Worm (Caenorhabditis elegans): ENCODE results near the gene sulp-5.

sulp-5 gene

ce11 chrV:11860375-11860774 is 19.5 kb upstream of the sulp-5 start, which contains the start of gene R13H4.5:
Gene R13H4.5 (plus strand): TSS chrV:11860675.
- TF ChIP-seq ceh-82 (tag; optimal IDR thresholded peaks at IDR 0.05) (no peak), ztf-11 (tag; optimal IDR thresholded peaks at IDR 0.05) (no peak), mbf-1 (tag; optimal IDR thresholded peaks at IDR 0.05) (no peak), nhr-23 (tag; optimal IDR thresholded peaks at IDR 0.05) (no peak), alr-1 (tag; optimal IDR thresholded peaks at IDR 0.05) (no peak), nhr-6 (tag; optimal IDR thresholded peaks at IDR 0.05) (no peak), nhr-21 (tag; optimal IDR thresholded peaks at IDR 0.05) (no peak), lin-39 (tag; optimal IDR thresholded peaks at IDR 0.05) (no peak), zag-1 (tag; optimal IDR thresholded peaks at IDR 0.05) (no peak), sma-9 (GFP tag; optimal IDR thresholded peaks at IDR 0.05) (no peak), sma-9 (tag; optimal IDR thresholded peaks at IDR 0.05) (no peak), ceh-16 (tag; optimal IDR thresholded peaks at IDR 0.05) (no peak), blmp-1 (tag; optimal IDR thresholded peaks at IDR 0.05; ENCODE audit: insufficient read depth) (no peak), egl-27 (tag; optimal IDR thresholded peaks at IDR 0.05) (no peak), skn-1 (tag; optimal IDR thresholded peaks at IDR 0.05) (no peak), unc-55 (GFP tag; optimal IDR thresholded peaks at IDR 0.05) (peak; percentile 19), ztf-1 (GFP tag; conservative IDR thresholded peaks at IDR 0.05) (0 out of 2 replicates have a peak, but pooled peaks have one; percentile 35), lin-13 (GFP tag; optimal IDR thresholded peaks at IDR 0.05) (no peak)

- TF ChIP-seq lsy-2 (tag; optimal IDR thresholded peaks at IDR 0.05): peak in 1 of 2 experiments; percentile 20
- no peak for TF ChIP-seq nhr-237 (tag; optimal IDR thresholded peaks at IDR 0.05)
- no peak for TF ChIP-seq mab-5 (tag; optimal IDR thresholded peaks at IDR 0.05)
- TF ChIP-seq crh-2 (tag; optimal IDR thresholded peaks at IDR 0.05): no peak
- TF ChIP-seq ceh-82 (tag; optimal IDR thresholded peaks at IDR 0.05): no peak
- TF ChIP-seq ceh-16 (tag; optimal IDR thresholded peaks at IDR 0.05): no peak
- no peak for TF ChIP-seq peb-1 (tag; optimal IDR thresholded peaks at IDR 0.05)
- no peak for TF ChIP-seq nhr-129 (tag; optimal IDR thresholded peaks at IDR 0.05)
- TF ChIP-seq lin-13 (GFP tag; optimal IDR thresholded peaks at IDR 0.05): no peak
- no peak for TF ChIP-seq ama-1 (optimal IDR thresholded peaks at IDR 0.05)
- peak; percentile 63 for TF ChIP-seq fos-1 (tag; optimal IDR thresholded peaks at IDR 0.05)
- TF ChIP-seq nhr-21 (tag; optimal IDR thresholded peaks at IDR 0.05): peak; percentile 29
- TF ChIP-seq ztf-11 (tag; optimal IDR thresholded peaks at IDR 0.05): no peak
- peak; percentile 27 for TF ChIP-seq sma-9 (GFP tag; optimal IDR thresholded peaks at IDR 0.05)
- TF ChIP-seq sma-9 (tag; optimal IDR thresholded peaks at IDR 0.05): no peak
- no peak for TF ChIP-seq nhr-10 (tag; optimal IDR thresholded peaks at IDR 0.05)
These were observed 17.8 kb upstream of the sulp-5 start for ce11 chrV:11861880-11862544.

- no peak for TF ChIP-seq ceh-16 (tag; optimal IDR thresholded peaks at IDR 0.05)
- TF ChIP-seq ztf-11 (tag; optimal IDR thresholded peaks at IDR 0.05): no peak
- TF ChIP-seq aly-2 (tag; optimal IDR thresholded peaks at IDR 0.05): no peak
- TF ChIP-seq sem-4 (tag; optimal IDR thresholded peaks at IDR 0.05): no peak
- TF ChIP-seq Y55F3AM.14 (GFP tag; optimal IDR thresholded peaks at IDR 0.05): no peak
- TF ChIP-seq mab-5 (tag; optimal IDR thresholded peaks at IDR 0.05): no peak
- no peak for TF ChIP-seq sma-3 (GFP tag; optimal IDR thresholded peaks at IDR 0.05)
- TF ChIP-seq mdl-1 (tag; optimal IDR thresholded peaks at IDR 0.05): no peak
- TF ChIP-seq sma-9 (GFP tag; optimal IDR thresholded peaks at IDR 0.05): no peak
- no peak for TF ChIP-seq sma-9 (tag; optimal IDR thresholded peaks at IDR 0.05)
- TF ChIP-seq snpc-4 (tag; optimal IDR thresholded peaks at IDR 0.05): no peak
- TF ChIP-seq C34F6.9 (tag; optimal IDR thresholded peaks at IDR 0.05): no peak
- TF ChIP-seq nhr-21 (tag; optimal IDR thresholded peaks at IDR 0.05): no peak
- no peak for TF ChIP-seq elt-3 (tag; optimal IDR thresholded peaks at IDR 0.05)
- TF ChIP-seq elt-1 (tag; optimal IDR thresholded peaks at IDR 0.05): no peak
- TF ChIP-seq nhr-12 (tag; optimal IDR thresholded peaks at IDR 0.05): no peak
- no peak for TF ChIP-seq skn-1 (tag; optimal IDR thresholded peaks at IDR 0.05)
These were observed 17.0 kb upstream of the sulp-5 start, which contains the start of gene R13H4.6 for ce11 chrV:11862817-11863216. Gene R13H4.6 (plus strand): TSS chrV:11863117.

ce11 chrV:11868142-11868541 is 11.7 kb upstream of the sulp-5 start, which contains the start of gene R13H4.7:
Gene R13H4.7 (minus strand): TSS chrV:11868242.
- TF ChIP-seq gmeb-1 (tag; optimal IDR thresholded peaks at IDR 0.05) (no peak), ztf-4 (tag; optimal IDR thresholded peaks at IDR 0.05) (no peak), egl-27 (tag; optimal IDR thresholded peaks at IDR 0.05) (no peak), crh-2 (tag; optimal IDR thresholded peaks at IDR 0.05) (no peak), nhr-237 (tag; optimal IDR thresholded peaks at IDR 0.05) (no peak)
